Worm (Caenorhabditis elegans): ENCODE data around the gene Y82E9BR.3.

DNA sequence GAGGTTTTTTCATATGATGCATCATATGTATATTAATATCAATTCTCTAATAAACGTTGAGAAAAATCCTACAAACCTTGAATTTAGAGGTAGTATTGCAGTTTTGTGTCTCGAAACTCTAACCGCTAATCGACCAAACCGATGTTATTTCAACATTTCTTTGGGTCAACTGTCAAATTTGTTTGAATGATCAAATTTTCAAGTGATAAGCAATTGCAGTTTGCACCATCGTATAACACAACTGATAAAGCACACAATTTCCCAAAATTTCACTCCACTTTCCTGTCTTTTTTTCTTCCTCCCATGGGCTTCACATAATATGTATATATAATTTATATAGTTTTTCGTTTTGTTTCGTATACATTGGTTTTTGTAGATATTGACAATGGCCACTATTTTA lies 34.9 kb upstream of the Y82E9BR.3 start, which contains the start of the genes fbxa-138 and Y82E9BR.5:
- no peak for TF ChIP-seq dao-5 (tag; optimal IDR thresholded peaks at IDR 0.05)
- no peak for TF ChIP-seq him-1 (tag; optimal IDR thresholded peaks at IDR 0.05)
- no peak for TF ChIP-seq W03F9.2 (tag; optimal IDR thresholded peaks at IDR 0.05)

Measured in whole organism, L4/young adult.